Fruit fly (Drosophila melanogaster): ENCODE measurements around the gene CG13950.

Gene CG13950

dm6 chr2L:843301-843700 is 16.7 kb upstream of the CG13950 start:
- TF ChIP-seq CG11617 (GFP tag; optimal IDR thresholded peaks at IDR 0.05) (peak; percentile 39), Hr96 (GFP tag; optimal IDR thresholded peaks at IDR 0.05) (no peak), Clk (GFP tag; optimal IDR thresholded peaks at IDR 0.05) (no peak), Crg-1 (GFP tag; optimal IDR thresholded peaks at IDR 0.05) (peak; percentile 15)

- peak; percentile 100 for TF ChIP-seq tj (GFP tag; optimal IDR thresholded peaks at IDR 0.05)
- TF ChIP-seq bab1 (GFP tag; optimal IDR thresholded peaks at IDR 0.05) = peak; percentile 65
- no peak for TF ChIP-seq Clk (GFP tag; optimal IDR thresholded peaks at IDR 0.05)
- TF ChIP-seq cic (GFP tag; optimal IDR thresholded peaks at IDR 0.05) = no peak
- TF ChIP-seq CG12768 (GFP tag; optimal IDR thresholded peaks at IDR 0.05) = peak; percentile 71
- no peak for TF ChIP-seq ovo (GFP tag; optimal IDR thresholded peaks at IDR 0.05)
- peak; percentile 43 for TF ChIP-seq CG14711 (tag; optimal IDR thresholded peaks at IDR 0.05)
- TF ChIP-seq cnc (optimal IDR thresholded peaks at IDR 0.05) = no peak
- TF ChIP-seq CG33017 (tag; optimal IDR thresholded peaks at IDR 0.05) = peak; percentile 60
- TF ChIP-seq kay (GFP tag; ENCODE audit: borderline replicate concordance) = no peak
- no peak for TF ChIP-seq toe (GFP tag; optimal IDR thresholded peaks at IDR 0.05)
- peak; percentile 35 for TF ChIP-seq CG7045 (GFP tag; optimal IDR thresholded peaks at IDR 0.05)
- TF ChIP-seq Hr96 (GFP tag; optimal IDR thresholded peaks at IDR 0.05) = no peak
- peak; percentile 13 for TF ChIP-seq CG11617 (GFP tag; optimal IDR thresholded peaks at IDR 0.05)
- peak; percentile 68 for TF ChIP-seq CG7101 (tag; optimal IDR thresholded peaks at IDR 0.05)
Observed at dm6 chr2L:843850-844791, 15.9 kb upstream of the CG13950 start.

dm6 chr2L:845341-846004 is 14.5 kb upstream of the CG13950 start:
- TF ChIP-seq CG7045 (GFP tag; optimal IDR thresholded peaks at IDR 0.05) (peak; percentile 67), Crg-1 (GFP tag; optimal IDR thresholded peaks at IDR 0.05) (no peak), CG11617 (GFP tag; optimal IDR thresholded peaks at IDR 0.05) (no peak), pad (GFP tag; optimal IDR thresholded peaks at IDR 0.05) (no peak), toe (GFP tag; optimal IDR thresholded peaks at IDR 0.05) (peak; percentile 36), bab1 (GFP tag; optimal IDR thresholded peaks at IDR 0.05) (no peak), CG33017 (tag; optimal IDR thresholded peaks at IDR 0.05) (peak; percentile 58), CG1620 (GFP tag; optimal IDR thresholded peaks at IDR 0.05) (no peak), CG5204 (GFP tag; optimal IDR thresholded peaks at IDR 0.05) (peak; percentile 21), Mnt (GFP tag; optimal IDR thresholded peaks at IDR 0.05) (no peak), tj (GFP tag; optimal IDR thresholded peaks at IDR 0.05) (no peak), CG12768 (GFP tag; optimal IDR thresholded peaks at IDR 0.05) (peak; percentile 33), CG14711 (tag; optimal IDR thresholded peaks at IDR 0.05) (peak; percentile 62), ovo (GFP tag; optimal IDR thresholded peaks at IDR 0.05) (peak; percentile 28), cnc (optimal IDR thresholded peaks at IDR 0.05) (no peak), cic (GFP tag; optimal IDR thresholded peaks at IDR 0.05) (no peak), kay (GFP tag; ENCODE audit: borderline replicate concordance) (no peak), CG7101 (tag; optimal IDR thresholded peaks at IDR 0.05) (peak; percentile 58), Hr96 (GFP tag; optimal IDR thresholded peaks at IDR 0.05) (peak; percentile 11), Clk (GFP tag; optimal IDR thresholded peaks at IDR 0.05) (peak; percentile 11)

- TF ChIP-seq CG5204 (GFP tag; optimal IDR thresholded peaks at IDR 0.05) (no peak), CG7101 (tag; optimal IDR thresholded peaks at IDR 0.05) (peak; percentile 32), pad (GFP tag; optimal IDR thresholded peaks at IDR 0.05) (no peak), kay (GFP tag; ENCODE audit: borderline replicate concordance) (no peak), Crg-1 (GFP tag; optimal IDR thresholded peaks at IDR 0.05) (no peak), CG14711 (tag; optimal IDR thresholded peaks at IDR 0.05) (peak; percentile 47), CG7045 (GFP tag; optimal IDR thresholded peaks at IDR 0.05) (peak; percentile 51), Hr96 (GFP tag; optimal IDR thresholded peaks at IDR 0.05) (no peak), bab1 (GFP tag; optimal IDR thresholded peaks at IDR 0.05) (no peak), tj (GFP tag; optimal IDR thresholded peaks at IDR 0.05) (peak; percentile 63), CG33017 (tag; optimal IDR thresholded peaks at IDR 0.05) (peak; percentile 1), ovo (GFP tag; optimal IDR thresholded peaks at IDR 0.05) (no peak), CG1620 (GFP tag; optimal IDR thresholded peaks at IDR 0.05) (no peak), CG11617 (GFP tag; optimal IDR thresholded peaks at IDR 0.05) (peak; percentile 2), Mnt (GFP tag; optimal IDR thresholded peaks at IDR 0.05) (no peak), CG12768 (GFP tag; optimal IDR thresholded peaks at IDR 0.05) (peak; percentile 38), Clk (GFP tag; optimal IDR thresholded peaks at IDR 0.05) (no peak), cic (GFP tag; optimal IDR thresholded peaks at IDR 0.05) (no peak), toe (GFP tag; optimal IDR thresholded peaks at IDR 0.05) (peak; percentile 17), cnc (optimal IDR thresholded peaks at IDR 0.05) (no peak)
Observed at dm6 chr2L:846167-846868, 13.7 kb upstream of the CG13950 start.

Data from whole organism, adult.